Fruit fly (Drosophila melanogaster) whole organism, embryonic: ENCODE results near the gene CG32450.

ENCODE experiments used
- Abd-B ChIP-seq: fragments of 200-800 bp; sonication (Bioruptor generic); optimal IDR thresholded peaks from 2 replicates; lab custom pipeline; 2018; ENCODE audit warnings: missing biosample characterization, mild to moderate bottlenecking, missing genetic modification characterization, moderate library complexity
- CG10959 ChIP-seq: fragments of 200-800 bp; sonication (Bioruptor generic); IDR thresholded peaks from 2 replicates; pipeline ENCODE4 v1.3.6; 2022; ENCODE audit warnings: missing biosample characterization, missing genetic modification characterization
- CG11398 ChIP-seq: fragments of 200-800 bp; sonication (Bioruptor generic); optimal IDR thresholded peaks from 2 replicates; lab custom pipeline; 2016; ENCODE audit warnings: missing biosample characterization, missing genetic modification characterization
- CG17359 ChIP-seq: fragments of 200-800 bp; sonication (Bioruptor generic); optimal IDR thresholded peaks from 3 replicates; lab custom pipeline; 2018; ENCODE audit warnings: missing biosample characterization, mild to moderate bottlenecking, missing genetic modification characterization, moderate library complexity
- CG18476 ChIP-seq: fragments of 200-800 bp; sonication (Bioruptor generic); optimal IDR thresholded peaks from 2 replicates; lab custom pipeline; 2016; ENCODE audit warnings: missing biosample characterization, mild to moderate bottlenecking, missing genetic modification characterization
- CG2889 ChIP-seq: fragments of 200-800 bp; sonication (Bioruptor generic); IDR thresholded peaks from 3 replicates; pipeline ENCODE4 v1.3.6; 2022; ENCODE audit warnings: missing biosample characterization, missing genetic modification characterization
- CG3065 ChIP-seq: fragments of 200-800 bp; sonication (Bioruptor generic); optimal IDR thresholded peaks from 2 replicates; lab custom pipeline; 2016; ENCODE audit warnings: missing biosample characterization, missing genetic modification characterization
- CG33213 ChIP-seq: fragments of 200-800 bp; sonication (Bioruptor generic); optimal IDR thresholded peaks from 3 replicates; lab custom pipeline; 2016; ENCODE audit warnings: missing biosample characterization, missing genetic modification characterization
- CG4707 ChIP-seq: fragments of 200-800 bp; sonication (Bioruptor generic); optimal IDR thresholded peaks from 2 replicates; lab custom pipeline; 2018; ENCODE audit warnings: missing biosample characterization, mild to moderate bottlenecking, missing genetic modification characterization, moderate library complexity
- CG6854 ChIP-seq: fragments of 200-800 bp; sonication (Bioruptor generic); optimal IDR thresholded peaks from 3 replicates; lab custom pipeline; 2017; ENCODE audit warnings: missing biosample characterization, mild to moderate bottlenecking, missing genetic modification characterization
- CG8281 ChIP-seq: fragments of 200-800 bp; sonication (Bioruptor generic); optimal IDR thresholded peaks from 2 replicates; lab custom pipeline; 2018; ENCODE audit warnings: missing biosample characterization, mild to moderate bottlenecking, missing genetic modification characterization, moderate library complexity
- CG9727 ChIP-seq: fragments of 200-800 bp; sonication (Bioruptor generic); optimal IDR thresholded peaks from 3 replicates; lab custom pipeline; 2017; ENCODE audit warnings: missing biosample characterization, mild to moderate bottlenecking, missing genetic modification characterization
- D19A ChIP-seq: fragments of 200-800 bp; optimal IDR thresholded peaks from 3 replicates; lab custom pipeline; 2019; ENCODE audit warnings: missing biosample characterization, mild to moderate bottlenecking, missing genetic modification characterization, moderate library complexity
- Deaf1 ChIP-seq: fragments of 200-800 bp; optimal IDR thresholded peaks from 3 replicates; lab custom pipeline; 2019; ENCODE audit warnings: missing biosample characterization, mild to moderate bottlenecking, missing genetic modification characterization, moderate library complexity
- Dp ChIP-seq: fragments of 200-800 bp; sonication (Bioruptor generic); optimal IDR thresholded peaks from 2 replicates; lab custom pipeline; 2018; ENCODE audit warnings: missing biosample characterization, mild to moderate bottlenecking, missing genetic modification characterization, moderate library complexity
- Gug ChIP-seq: fragments of 200-800 bp; sonication (Bioruptor generic); IDR thresholded peaks from 4 replicates; pipeline ENCODE4 v1.3.6; 2022; ENCODE audit warnings: missing biosample characterization, missing genetic modification characterization
- H2.0 ChIP-seq: fragments of 200-800 bp; sonication (Bioruptor generic); IDR thresholded peaks from 2 replicates; pipeline ENCODE4 v1.3.6; 2022; ENCODE audit warnings: missing biosample characterization, missing genetic modification characterization
- HLH4C ChIP-seq: fragments of 200-800 bp; sonication (Bioruptor generic); IDR thresholded peaks from 3 replicates; pipeline ENCODE4 v1.3.6; 2022; ENCODE audit warnings: missing biosample characterization, missing genetic modification characterization; ENCODE audit not compliant: partially characterized antibody
- HLH54F ChIP-seq: fragments of 200-800 bp; sonication (Bioruptor generic); optimal IDR thresholded peaks from 3 replicates; lab custom pipeline; 2016; ENCODE audit warnings: missing biosample characterization, missing genetic modification characterization
- Hand ChIP-seq: fragments of 200-800 bp; sonication (Bioruptor generic); optimal IDR thresholded peaks from 2 replicates; lab custom pipeline; 2017; ENCODE audit warnings: mild to moderate bottlenecking, missing biosample characterization, missing genetic modification reagents, missing genetic modification characterization
- Hr78 ChIP-seq, 2 experiments: fragments of 200-800 bp in 1 of 2; fragments of >200 bp in 1 of 2; sonication (Bioruptor generic) in 1 of 2; optimal IDR thresholded peaks; 2 replicates each; lab custom pipeline; 2017 to 2019; ENCODE audit warnings: missing biosample characterization in 2 of 2, missing genetic modification characterization in 2 of 2, mild to moderate bottlenecking in 1 of 2, moderate library complexity in 1 of 2
- Mrtf ChIP-seq: fragments of 200-800 bp; sonication (Bioruptor generic); IDR thresholded peaks from 3 replicates; pipeline ENCODE4 v1.3.6; 2022; ENCODE audit warnings: missing biosample characterization, missing genetic modification characterization
- Oaz ChIP-seq: fragments of 200-800 bp; sonication (Bioruptor generic); IDR thresholded peaks from 2 replicates; pipeline ENCODE4 v1.3.6; 2022; ENCODE audit warnings: missing biosample characterization, missing genetic modification characterization
- Oli ChIP-seq: fragments of 200-800 bp; sonication (Bioruptor generic); optimal IDR thresholded peaks from 2 replicates; lab custom pipeline; 2018; ENCODE audit warnings: missing biosample characterization, mild to moderate bottlenecking, missing genetic modification characterization, moderate library complexity
- Ravus ChIP-seq: fragments of 200-800 bp; sonication (Bioruptor generic); IDR thresholded peaks from 2 replicates; pipeline ENCODE4 v1.3.6; 2022; ENCODE audit warnings: missing biosample characterization, missing genetic modification characterization
- Xbp1 ChIP-seq: fragments of 200-800 bp; sonication (Bioruptor generic); optimal IDR thresholded peaks from 3 replicates; lab custom pipeline; 2016; ENCODE audit warnings: missing biosample characterization, mild to moderate bottlenecking, missing genetic modification characterization
- ac ChIP-seq: fragments of 200-800 bp; sonication (Bioruptor generic); optimal IDR thresholded peaks from 3 replicates; lab custom pipeline; 2017; ENCODE audit warnings: missing biosample characterization, mild to moderate bottlenecking, missing genetic modification characterization
- az2 ChIP-seq: fragments of 200-800 bp; sonication (Bioruptor generic); optimal IDR thresholded peaks from 3 replicates; lab custom pipeline; 2016; ENCODE audit warnings: missing biosample characterization, missing genetic modification characterization
- bowl ChIP-seq: fragments of 200-800 bp; sonication (Bioruptor generic); IDR thresholded peaks from 2 replicates; pipeline ENCODE4 v1.3.6; 2022; ENCODE audit warnings: missing biosample characterization, missing genetic modification characterization
- chif ChIP-seq, 2 experiments: fragments of 200-800 bp; sonication (Bioruptor generic); optimal IDR thresholded peaks; 3 replicates each; lab custom pipeline; 2016; ENCODE audit warnings: missing biosample characterization in 2 of 2, missing genetic modification characterization in 2 of 2
- chn ChIP-seq: fragments of 200-800 bp; sonication (Bioruptor generic); optimal IDR thresholded peaks from 2 replicates; lab custom pipeline; 2016; ENCODE audit warnings: missing biosample characterization, missing genetic modification characterization
- crc ChIP-seq: fragments of 200-800 bp; sonication (Bioruptor generic); optimal IDR thresholded peaks from 2 replicates; lab custom pipeline; 2016; ENCODE audit warnings: missing biosample characterization, missing genetic modification characterization
- dan ChIP-seq: fragments of 200-800 bp; sonication (Bioruptor generic); IDR thresholded peaks from 2 replicates; pipeline ENCODE4 v1.3.6; 2022; ENCODE audit warnings: missing biosample characterization, missing genetic modification characterization
- dpn ChIP-seq, 2 experiments: fragments of 200-800 bp; sonication (Bioruptor generic); optimal IDR thresholded peaks; 3 replicates each; lab custom pipeline; 2016; ENCODE audit warnings: missing biosample characterization in 2 of 2, missing genetic modification characterization in 2 of 2
- gce ChIP-seq: fragments of 200-800 bp; sonication (Bioruptor generic); IDR thresholded peaks from 3 replicates; pipeline ENCODE4 v1.3.6; 2022; ENCODE audit warnings: missing biosample characterization, missing genetic modification characterization
- grau ChIP-seq: fragments of 200-800 bp; optimal IDR thresholded peaks from 3 replicates; lab custom pipeline; 2019; ENCODE audit warnings: missing biosample characterization, mild to moderate bottlenecking, missing genetic modification characterization, moderate library complexity
- grn ChIP-seq: fragments of 200-800 bp; sonication (Bioruptor generic); optimal IDR thresholded peaks from 3 replicates; lab custom pipeline; 2017; ENCODE audit warnings: missing biosample characterization, missing genetic modification characterization
- hbn ChIP-seq: fragments of 200-800 bp; sonication (Bioruptor generic); IDR thresholded peaks from 2 replicates; pipeline ENCODE4 v1.3.6; 2022; ENCODE audit warnings: missing biosample characterization, missing genetic modification characterization; ENCODE audit not compliant: partially characterized antibody
- inv ChIP-seq: fragments of 200-800 bp; sonication (Bioruptor generic); IDR thresholded peaks from 2 replicates; pipeline ENCODE4 v1.3.6; 2022; ENCODE audit warnings: missing biosample characterization, missing genetic modification characterization; ENCODE audit not compliant: partially characterized antibody
- jing ChIP-seq: fragments of 200-800 bp; sonication (Bioruptor generic); optimal IDR thresholded peaks from 2 replicates; lab custom pipeline; 2018; ENCODE audit warnings: missing biosample characterization, mild to moderate bottlenecking, missing genetic modification characterization
- kah ChIP-seq: fragments of 200-800 bp; sonication (Bioruptor generic); optimal IDR thresholded peaks from 2 replicates; lab custom pipeline; 2018; ENCODE audit warnings: missing biosample characterization, mild to moderate bottlenecking, missing genetic modification characterization
- lmd ChIP-seq: fragments of 200-800 bp; sonication (Bioruptor generic); IDR thresholded peaks from 2 replicates; pipeline ENCODE4 v1.3.6; 2022; ENCODE audit warnings: missing biosample characterization, missing genetic modification characterization
- mld ChIP-seq: fragments of 200-800 bp; sonication (Bioruptor generic); IDR thresholded peaks from 3 replicates; pipeline ENCODE4 v1.3.6; 2022; ENCODE audit warnings: missing biosample characterization, missing genetic modification characterization; ENCODE audit not compliant: partially characterized antibody
- pros ChIP-seq: fragments of 200-800 bp; sonication (Bioruptor generic); optimal IDR thresholded peaks from 3 replicates; lab custom pipeline; 2019; ENCODE audit warnings: missing biosample characterization, mild to moderate bottlenecking, missing genetic modification characterization, moderate library complexity
- run ChIP-seq: fragments of 200-800 bp; sonication (Bioruptor generic); optimal IDR thresholded peaks from 3 replicates; lab custom pipeline; 2018; ENCODE audit warnings: missing biosample characterization, mild to moderate bottlenecking, missing genetic modification characterization
- sc ChIP-seq, 3 experiments: fragments of >200 bp in 2 of 3; fragments of 200-800 bp in 1 of 3; sonication (Bioruptor generic) in 1 of 3; optimal IDR thresholded peaks; 2 replicates in 2 of 3; 3 replicates in 1 of 3; lab custom pipeline; 2017; ENCODE audit warnings: mild to moderate bottlenecking in 1 of 3, missing biosample characterization in 1 of 3, missing genetic modification characterization in 1 of 3, missing genetic modification reagents in 1 of 3
- schlank ChIP-seq: fragments of 200-800 bp; sonication (Bioruptor generic); optimal IDR thresholded peaks from 2 replicates; lab custom pipeline; 2018; ENCODE audit warnings: missing biosample characterization, mild to moderate bottlenecking, missing genetic modification characterization
- unc-4 ChIP-seq: fragments of 200-800 bp; sonication (Bioruptor generic); IDR thresholded peaks from 2 replicates; pipeline ENCODE4 v1.3.6; 2022; ENCODE audit warnings: missing biosample characterization, missing genetic modification characterization; ENCODE audit not compliant: partially characterized antibody

Gene CG32450

DNA sequence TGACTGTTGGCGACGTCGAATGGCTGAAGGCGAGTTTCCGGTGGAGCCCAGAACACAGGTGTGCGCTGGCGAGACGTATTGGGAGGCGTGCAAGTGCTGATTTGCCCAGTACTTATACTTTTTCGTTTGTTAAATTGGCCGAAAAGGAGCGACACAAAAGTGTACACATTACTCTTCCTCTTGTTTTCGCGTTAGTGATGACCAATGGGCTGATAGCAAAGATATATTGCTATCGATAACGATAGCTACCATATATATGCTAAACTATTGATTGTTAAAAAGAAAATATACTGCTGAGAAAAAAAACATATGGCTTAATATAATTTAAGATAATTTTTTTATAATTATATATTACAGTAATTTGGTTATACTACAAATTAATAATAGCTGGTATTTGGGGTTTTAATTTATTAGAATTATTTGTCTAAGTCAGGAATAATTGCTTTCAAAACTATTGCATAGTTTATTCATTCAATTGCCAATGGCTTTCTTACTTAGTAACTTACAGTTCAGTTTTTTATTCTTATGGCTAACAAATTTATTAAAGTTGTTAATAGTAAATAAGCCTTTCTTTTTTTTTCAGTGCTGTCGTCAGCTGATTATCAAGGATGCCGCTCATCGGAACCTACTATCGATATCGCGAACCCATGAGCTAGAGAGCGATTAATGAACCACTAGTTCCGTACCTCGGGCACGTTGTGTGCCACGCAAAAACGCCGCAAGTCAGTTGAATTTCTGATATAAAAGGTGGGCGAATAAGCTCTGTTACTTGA is 41.4 kb upstream of the CG32450 start, which contains the start of the genes Hem and IleRS (continued):
- peak; percentile 88 for TF ChIP-seq D19A (tag; lab: Kevin White, UChicago)
- TF ChIP-seq CG9727 (GFP tag; lab: Kevin White, UChicago): peak; percentile 97
- TF ChIP-seq Gug (GFP tag; lab: Robert Waterston, UW): peak; percentile 75
- TF ChIP-seq grau (tag; lab: Kevin White, UChicago): peak; percentile 92
- peak; percentile 82 to 91 for TF ChIP-seq chif (GFP tag; optimal IDR thresholded peaks at IDR 0.05; lab: Kevin White, UChicago)
- peak; percentile 94 for TF ChIP-seq CG17359 (tag; lab: Kevin White, UChicago)
- peak; percentile 96 for TF ChIP-seq Xbp1
- TF ChIP-seq hbn (GFP tag; lab: Robert Waterston, UW): peak; percentile 53
- peak; percentile 82 for TF ChIP-seq unc-4 (GFP tag; lab: Robert Waterston, UW)
- TF ChIP-seq inv (GFP tag; lab: Robert Waterston, UW): peak; percentile 64; the same call in 1 of the 2 replicates
- no peak for TF ChIP-seq dan (GFP tag; lab: Robert Waterston, UW)
- no peak for TF ChIP-seq sc (optimal IDR thresholded peaks at IDR 0.05; lab: Kevin White, UChicago)
- TF ChIP-seq sc (GFP tag; optimal IDR thresholded peaks at IDR 0.05; lab: Kevin White, UChicago): peak; percentile 90
- TF ChIP-seq grn: no peak
- TF ChIP-seq lmd (GFP tag; lab: Robert Waterston, UW): peak; percentile 91
- TF ChIP-seq Oaz (GFP tag; lab: Robert Waterston, UW): peak; percentile 84
- TF ChIP-seq Abd-B (GFP tag; lab: Kevin White, UChicago): peak; percentile 94
- TF ChIP-seq run (tag; lab: Kevin White, UChicago): peak; percentile 78
- peak; percentile 67 for TF ChIP-seq HLH4C (GFP tag; lab: Robert Waterston, UW)
- TF ChIP-seq CG18476 (GFP tag; lab: Kevin White, UChicago): peak; percentile 80
- TF ChIP-seq CG2889 (GFP tag; lab: Robert Waterston, UW): peak; percentile 86
- peak; percentile 87 for TF ChIP-seq H2.0 (GFP tag; lab: Robert Waterston, UW)
- TF ChIP-seq gce (GFP tag; lab: Robert Waterston, UW): peak; percentile 82
- TF ChIP-seq Oli (tag; lab: Kevin White, UChicago): peak; percentile 89
- peak; percentile 23 for TF ChIP-seq CG4707 (GFP tag; lab: Kevin White, UChicago)
- TF ChIP-seq mld: peak; percentile 36; the same call in 1 of the 3 replicates
- peak; percentile 80 for TF ChIP-seq CG33213
- TF ChIP-seq Dp (GFP tag; lab: Kevin White, UChicago): peak; percentile 29
- no peak for TF ChIP-seq pros
- TF ChIP-seq ac: peak; percentile 69
- TF ChIP-seq Mrtf (GFP tag; lab: Robert Waterston, UW): peak; percentile 79
- TF ChIP-seq CG10959 (GFP tag; lab: Robert Waterston, UW): peak; percentile 82
- no peak for TF ChIP-seq Deaf1 (tag; lab: Kevin White, UChicago)
- TF ChIP-seq crc: peak; percentile 77
- TF ChIP-seq Ravus (GFP tag; lab: Robert Waterston, UW): peak; percentile 71
- TF ChIP-seq dpn (GFP tag; optimal IDR thresholded peaks at IDR 0.05; lab: Kevin White, UChicago): peak; percentile 90 to 91
- TF ChIP-seq Hand (GFP tag; lab: Kevin White, UChicago): peak; percentile 70
- peak; percentile 88 for TF ChIP-seq CG3065
- no peak for TF ChIP-seq schlank
- TF ChIP-seq CG11398 (GFP tag; lab: Kevin White, UChicago): peak; percentile 60
- peak; percentile 79 for TF ChIP-seq HLH54F (GFP tag; lab: Kevin White, UChicago)
- TF ChIP-seq bowl (GFP tag; lab: Robert Waterston, UW): peak; percentile 55; the same call in 1 of the 2 replicates
- peak; percentile 96 for TF ChIP-seq az2 (GFP tag; lab: Kevin White, UChicago)
- peak; percentile 82 for TF ChIP-seq chn (GFP tag; lab: Kevin White, UChicago)
- peak; percentile 71 for TF ChIP-seq CG8281 (tag; lab: Kevin White, UChicago)
- TF ChIP-seq CG6854 (GFP tag; lab: Kevin White, UChicago): peak; percentile 69
- TF ChIP-seq kah (GFP tag; lab: Kevin White, UChicago): peak; percentile 71
- no peak for TF ChIP-seq Hr78 (GFP tag; optimal IDR thresholded peaks at IDR 0.05; lab: Kevin White, UChicago)
- TF ChIP-seq jing (GFP tag; lab: Kevin White, UChicago): peak; percentile 72
